Fruit fly (Drosophila melanogaster) whole organism, pupa: ENCODE measurements around the gene CG7201.
A peak's percentile ranks its signal among the peaks of the same experiment; 100 is the strongest.

Experiments
- CG10348 ChIP-seq: fragments of 200-800 bp; sonication (Bioruptor generic); IDR thresholded peaks from 2 replicates; pipeline ENCODE4 v1.3.6; 2022; ENCODE audit warnings: missing biosample characterization, missing genetic modification characterization
- CG12605 ChIP-seq: fragments of 200-800 bp; sonication (Bioruptor generic); IDR thresholded peaks from 2 replicates; pipeline ENCODE4 v1.3.6; 2022; ENCODE audit warnings: missing biosample characterization, missing genetic modification characterization
- CG13204 ChIP-seq: fragments of 200-800 bp; sonication (Bioruptor generic); optimal IDR thresholded peaks from 2 replicates; lab custom pipeline; 2018; ENCODE audit warnings: missing biosample characterization, mild to moderate bottlenecking, missing genetic modification characterization, moderate library complexity
- CG14655 ChIP-seq: fragments of 200-800 bp; sonication (Bioruptor generic); optimal IDR thresholded peaks from 3 replicates; lab custom pipeline; 2017; ENCODE audit warnings: mild to moderate bottlenecking, missing biosample characterization, missing genetic modification reagents, missing genetic modification characterization
- CG15710 ChIP-seq: fragments of 200-800 bp; sonication (Bioruptor generic); optimal IDR thresholded peaks from 2 replicates; lab custom pipeline; 2018; ENCODE audit warnings: missing biosample characterization, mild to moderate bottlenecking, missing genetic modification characterization, moderate library complexity
- CG17806 ChIP-seq: fragments of 200-800 bp; sonication (Bioruptor generic); optimal IDR thresholded peaks from 2 replicates; lab custom pipeline; 2018; ENCODE audit warnings: missing biosample characterization, mild to moderate bottlenecking, missing genetic modification characterization, moderate library complexity
- CG32121 ChIP-seq: fragments of 200-800 bp; sonication (Bioruptor generic); IDR thresholded peaks from 2 replicates; pipeline ENCODE4 v1.3.6; 2022; ENCODE audit warnings: missing biosample characterization, missing genetic modification characterization
- CG34367 ChIP-seq: fragments of 200-800 bp; sonication (Bioruptor generic); optimal IDR thresholded peaks from 2 replicates; lab custom pipeline; 2018; ENCODE audit warnings: missing biosample characterization, mild to moderate bottlenecking, missing genetic modification characterization
- CG4496 ChIP-seq: fragments of 200-800 bp; sonication (Bioruptor generic); IDR thresholded peaks from 3 replicates; pipeline ENCODE4 v1.3.6; 2022; ENCODE audit warnings: missing biosample characterization, missing genetic modification characterization
- CG8159 ChIP-seq: fragments of 200-800 bp; sonication (Bioruptor generic); optimal IDR thresholded peaks from 3 replicates; lab custom pipeline; 2018; ENCODE audit warnings: missing biosample characterization, mild to moderate bottlenecking, missing genetic modification characterization, moderate library complexity
- CG8301 ChIP-seq: fragments of 200-800 bp; sonication (Bioruptor generic); optimal IDR thresholded peaks from 2 replicates; lab custom pipeline; 2018; ENCODE audit warnings: missing biosample characterization, mild to moderate bottlenecking, missing genetic modification characterization
- CG9948 ChIP-seq: fragments of 200-800 bp; sonication (Bioruptor generic); optimal IDR thresholded peaks from 2 replicates; lab custom pipeline; 2018; ENCODE audit warnings: missing biosample characterization, mild to moderate bottlenecking, missing genetic modification characterization, moderate library complexity
- D1 ChIP-seq: fragments of 200-800 bp; sonication (Bioruptor generic); optimal IDR thresholded peaks from 2 replicates; lab custom pipeline; 2018; ENCODE audit warnings: missing biosample characterization, mild to moderate bottlenecking, missing genetic modification characterization, moderate library complexity
- EcR ChIP-seq: fragments of 200-800 bp; sonication (Bioruptor generic); optimal IDR thresholded peaks from 3 replicates; lab custom pipeline; 2019; ENCODE audit warnings: missing biosample characterization, missing genetic modification characterization, mild to moderate bottlenecking, moderate library complexity, missing genetic modification reagents
- Ets98B ChIP-seq: fragments of 200-800 bp; sonication (Bioruptor generic); IDR thresholded peaks from 2 replicates; pipeline ENCODE4 v1.3.6; 2022; ENCODE audit warnings: missing biosample characterization, missing genetic modification characterization
- Pif1A ChIP-seq: fragments of 200-800 bp; sonication (Bioruptor generic); optimal IDR thresholded peaks from 3 replicates; lab custom pipeline; 2016; ENCODE audit warnings: missing biosample characterization, missing genetic modification characterization
- Pif1B ChIP-seq: fragments of 200-800 bp; sonication (Bioruptor generic); optimal IDR thresholded peaks from 3 replicates; lab custom pipeline; 2016; ENCODE audit warnings: missing biosample characterization, missing genetic modification characterization
- Snoo ChIP-seq: fragments of 200-800 bp; sonication (Bioruptor generic); optimal IDR thresholded peaks from 3 replicates; lab custom pipeline; 2017; ENCODE audit warnings: missing biosample characterization, mild to moderate bottlenecking, missing genetic modification characterization, inconsistent platforms
- fd96Ca ChIP-seq: fragments of 200-800 bp; sonication (Bioruptor generic); IDR thresholded peaks from 3 replicates; pipeline ENCODE4 v1.3.6; 2022; ENCODE audit warnings: missing biosample characterization, missing genetic modification characterization
- gl ChIP-seq: fragments of 200-800 bp; sonication (Bioruptor generic); optimal IDR thresholded peaks from 2 replicates; lab custom pipeline; 2018; ENCODE audit warnings: missing biosample characterization, mild to moderate bottlenecking, missing genetic modification characterization
- rn ChIP-seq: fragments of 200-800 bp; sonication (Bioruptor generic); IDR thresholded peaks from 2 replicates; pipeline ENCODE4 v1.3.6; 2022; ENCODE audit warnings: missing biosample characterization, missing genetic modification characterization

Gene CG7201

DNA sequence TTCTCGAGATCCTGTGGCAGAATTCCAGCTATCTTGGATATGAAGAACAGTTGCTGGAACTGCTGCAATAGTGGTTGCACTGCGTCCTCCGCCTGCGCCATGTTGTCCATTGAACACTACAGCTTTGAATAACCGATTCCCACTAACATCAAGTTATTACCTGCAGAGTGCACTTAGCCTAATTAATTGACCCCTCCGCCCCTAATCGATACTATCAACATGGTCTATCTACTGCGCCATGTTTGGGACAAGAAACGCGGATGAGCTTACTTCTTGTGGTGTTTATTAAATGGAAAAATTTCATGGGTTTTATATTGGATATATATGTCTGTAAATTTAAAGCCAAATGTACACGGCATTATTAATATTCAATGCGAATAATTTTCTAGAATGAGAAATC lies 11.8 kb upstream of the CG7201 start, which contains the start of gene Gr66a:
Gene Gr66a, minus strand, starts transcription at position 101 of the 400 bp plus-strand sequence.
- TF ChIP-seq EcR (no peak), fd96Ca (GFP tag; lab: Robert Waterston, UW) (no peak), CG9948 (tag; lab: Kevin White, UChicago) (no peak), CG14655 (no peak), CG32121 (no peak), CG10348 (no peak), Snoo (no peak), CG34367 (tag; lab: Kevin White, UChicago) (no peak), CG8301 (tag; lab: Kevin White, UChicago) (no peak)

DNA sequence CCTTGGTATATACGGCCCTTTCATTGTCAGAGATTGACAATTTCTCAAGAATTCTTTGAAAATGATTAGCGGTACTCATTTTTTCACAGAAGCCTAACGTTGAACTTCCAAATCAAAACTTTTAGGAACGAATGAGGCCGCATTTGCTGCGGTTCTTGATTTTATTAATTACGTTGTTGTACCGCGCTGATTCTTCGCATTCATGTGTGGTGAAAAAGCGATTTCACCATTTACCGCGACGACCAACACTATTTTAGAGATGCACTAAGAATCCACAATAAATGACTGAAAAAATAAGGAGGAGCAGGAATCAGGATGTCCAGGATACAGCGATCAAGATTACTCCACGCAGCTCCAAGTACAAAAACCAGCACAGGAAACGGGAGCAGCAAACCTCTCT lies 8.8 kb upstream of the CG7201 start, which contains the start of the genes CG7194 and Sbp2:
Gene CG7194, minus strand, starts transcription at position 148 of the 400 bp plus-strand sequence.
Gene Sbp2, plus strand, starts transcription at position 246 of the 400 bp plus-strand sequence.
- TF ChIP-seq fd96Ca (GFP tag; lab: Robert Waterston, UW) (no peak), CG34367 (tag; lab: Kevin White, UChicago) (no peak), gl (peak; percentile 6)

DNA sequence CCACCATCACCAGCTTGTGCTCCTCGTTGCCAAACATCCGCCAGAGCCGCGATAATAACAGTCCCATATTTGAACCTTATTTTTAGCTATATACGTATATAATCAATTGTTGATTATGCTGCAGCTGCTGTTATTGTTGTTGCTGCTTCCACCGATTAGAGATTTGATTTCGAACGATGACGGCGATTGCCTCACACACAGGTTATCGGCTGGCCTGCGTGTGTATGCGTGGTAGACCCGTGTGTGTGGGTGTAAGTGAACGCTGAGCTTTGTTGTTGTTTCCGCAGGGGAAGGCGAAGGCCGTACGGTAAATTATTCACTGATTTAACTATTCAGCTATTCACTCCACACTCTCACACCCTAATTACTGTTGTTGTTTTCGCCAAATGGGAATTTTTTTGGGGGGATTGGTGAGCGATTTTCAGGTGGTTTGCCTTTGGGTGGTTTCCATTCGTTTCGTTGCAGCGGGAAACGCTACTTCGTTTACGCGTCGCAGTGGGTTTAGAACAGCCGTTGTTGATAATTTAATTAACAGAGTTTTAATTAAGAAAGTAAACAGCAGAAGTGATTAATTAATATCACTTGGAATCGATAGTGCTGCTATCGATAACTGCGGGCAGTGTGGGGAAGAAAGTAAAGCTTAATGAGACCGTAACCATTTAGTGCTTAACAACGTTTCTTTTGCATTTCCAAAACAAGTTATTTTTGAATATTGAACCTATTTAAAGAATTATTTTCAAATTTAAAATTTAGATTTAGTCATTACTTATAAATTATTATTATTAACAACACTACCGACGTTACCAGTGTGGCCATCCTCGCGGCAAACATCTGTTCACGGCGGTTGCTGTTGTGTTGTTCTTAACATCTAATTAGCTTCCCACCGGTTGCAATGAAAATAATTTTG lies 4.3 kb upstream of the CG7201 start, which contains the start of the genes Arl5 and CG13671:
Gene Arl5, minus strand, starts transcription at position 616 of the 907 bp plus-strand sequence.
Gene CG13671, plus strand, starts transcription at position 841 of the 907 bp plus-strand sequence.
- TF ChIP-seq Pif1A (GFP tag; lab: Kevin White, UChicago) (no peak), CG15710 (peak; percentile 39), EcR (peak; percentile 5), CG4496 (GFP tag; lab: Robert Waterston, UW) (peak; percentile 72; the same call in 1 of the 3 replicates), CG8301 (tag; lab: Kevin White, UChicago) (peak; percentile 37), fd96Ca (GFP tag; lab: Robert Waterston, UW) (peak; percentile 80), CG12605 (GFP tag; lab: Robert Waterston, UW) (peak; percentile 54), CG14655 (no peak), Ets98B (GFP tag; lab: Robert Waterston, UW) (peak; percentile 59), Pif1B (no peak), CG13204 (GFP tag; lab: Kevin White, UChicago) (no peak), Snoo (peak; percentile 53), CG32121 (peak; percentile 58; the same call in 1 of the 2 replicates), CG8159 (tag; lab: Kevin White, UChicago) (peak; percentile 54), CG17806 (tag; lab: Kevin White, UChicago) (peak; percentile 68), CG9948 (tag; lab: Kevin White, UChicago) (peak; percentile 41), rn (GFP tag; lab: Robert Waterston, UW) (0 out of 2 replicates have a peak, but pooled peaks have one; percentile 7), CG10348 (no peak), D1 (tag; lab: Kevin White, UChicago) (no peak), gl (no peak), CG34367 (tag; lab: Kevin White, UChicago) (no peak)

DNA sequence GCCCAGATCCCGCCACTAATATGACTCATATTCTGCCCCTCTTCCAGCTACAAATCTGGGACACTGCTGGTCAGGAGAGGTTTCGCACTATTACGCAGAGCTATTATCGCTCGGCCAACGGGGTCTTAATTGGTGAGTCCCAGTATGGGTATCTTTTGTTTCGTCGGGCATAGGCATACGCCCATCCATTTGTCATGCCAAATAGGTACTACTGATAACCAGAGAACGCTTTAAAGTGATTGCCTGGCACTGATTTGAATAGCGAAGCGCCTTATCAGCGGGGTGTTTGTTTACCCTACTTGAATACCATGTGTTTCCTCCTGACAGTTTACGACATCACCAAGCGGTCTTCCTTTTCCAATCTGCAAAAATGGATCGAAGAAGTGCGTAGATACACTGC lies 2.4 kb upstream of the CG7201 start:
- TF ChIP-seq CG17806 (tag; lab: Kevin White, UChicago), result no peak
- TF ChIP-seq CG14655, result no peak

DNA sequence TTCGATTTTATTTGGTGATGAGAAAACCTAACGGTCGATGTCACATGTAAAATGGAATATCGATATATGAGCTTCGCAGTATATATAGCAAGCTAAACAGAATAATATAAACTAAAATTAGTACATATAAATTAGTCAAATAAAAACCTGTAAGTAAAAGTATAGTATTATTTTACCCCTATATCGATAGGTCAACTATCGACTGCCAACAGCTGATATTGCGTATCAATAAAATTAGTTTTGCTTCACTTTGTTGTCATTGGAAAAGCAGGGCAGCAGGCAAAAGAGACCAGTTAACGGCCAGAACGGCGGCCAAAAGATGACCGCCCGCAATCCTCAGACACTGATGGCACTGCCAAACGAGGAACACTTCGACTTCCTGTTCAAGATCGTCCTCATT lies 1.8 kb upstream of the CG7201 start, which contains the start of gene Rab19:
Gene Rab19, plus strand, starts transcription at position 78 of the 400 bp plus-strand sequence.
- TF ChIP-seq fd96Ca (GFP tag; lab: Robert Waterston, UW), result no peak
- peak; percentile 46 for TF ChIP-seq EcR

DNA sequence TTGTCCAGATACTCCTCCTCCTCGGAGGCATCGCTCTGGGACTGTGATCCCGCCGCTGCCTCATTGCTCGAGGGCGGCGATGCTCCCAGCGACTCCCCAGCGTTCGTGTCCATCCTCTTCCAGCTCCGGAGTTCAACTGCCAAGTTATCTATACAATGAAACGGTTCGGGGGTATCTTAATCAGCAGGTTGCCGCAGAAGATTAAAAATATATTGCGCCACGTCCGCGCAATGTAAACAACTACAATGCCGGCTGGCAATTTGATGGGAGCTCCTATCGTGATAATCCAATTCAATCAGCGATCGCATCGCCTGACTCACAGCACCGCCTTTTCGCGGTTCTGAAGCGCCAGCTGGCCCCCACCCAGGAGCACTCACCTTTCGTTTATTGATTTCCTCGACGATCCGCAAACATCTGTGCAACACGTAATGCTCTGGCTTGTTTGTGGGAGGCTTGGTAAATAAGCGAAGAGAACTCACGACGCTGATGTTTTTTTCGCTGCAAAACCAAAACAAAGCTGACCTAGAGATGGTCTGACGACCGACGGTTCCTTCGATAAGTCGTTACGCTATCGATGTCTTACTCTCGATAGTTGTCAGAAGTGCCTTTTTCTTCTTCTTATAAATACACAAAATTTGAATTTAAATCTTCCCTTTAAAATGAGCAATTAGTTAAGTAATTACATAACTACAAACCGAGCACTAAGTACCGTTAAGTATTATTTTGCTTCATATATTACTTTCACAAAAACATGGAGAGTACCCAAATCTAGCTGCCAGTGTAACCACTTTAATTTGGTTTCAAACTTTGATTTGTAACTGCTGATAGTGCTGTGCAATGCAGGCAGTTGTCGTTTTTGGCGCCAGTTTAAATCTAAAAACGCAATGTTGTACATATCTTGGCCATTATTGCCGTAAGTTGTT lies 5.5 kb downstream of the CG7201 start, which contains the start of gene cert:
Gene cert, minus strand, starts transcription at position 535 of the 923 bp plus-strand sequence.
- TF ChIP-seq D1 (tag; lab: Kevin White, UChicago), result peak; percentile 12
- TF ChIP-seq CG13204 (GFP tag; lab: Kevin White, UChicago), result no peak
- peak; percentile 35 for TF ChIP-seq Snoo
- no peak for TF ChIP-seq CG14655
- TF ChIP-seq CG34367 (tag; lab: Kevin White, UChicago), result peak; percentile 9
- 0 out of 3 replicates have a peak, but pooled peaks have one; percentile 9 for TF ChIP-seq CG4496 (GFP tag; lab: Robert Waterston, UW)
- peak; percentile 13 for TF ChIP-seq Pif1B
- peak; percentile 12 for TF ChIP-seq Pif1A (GFP tag; lab: Kevin White, UChicago)
- no peak for TF ChIP-seq CG17806 (tag; lab: Kevin White, UChicago)
- TF ChIP-seq CG15710, result peak; percentile 4
- peak; percentile 69 for TF ChIP-seq EcR
